Worm (Caenorhabditis elegans) whole organism, L2 larva: ENCODE results near the gene Y110A2AL.4.

Experiments used
- C34F6.9 ChIP-seq: fragments of 150-350 bp; optimal IDR thresholded peaks from 2 replicates; lab custom pipeline; 2014; ENCODE audit warnings: missing biosample characterization, missing genetic modification characterization
- aly-2 ChIP-seq: fragments of 150-350 bp; optimal IDR thresholded peaks from 2 replicates; lab custom pipeline; 2014; ENCODE audit warnings: missing biosample characterization, missing genetic modification characterization
- ama-1 ChIP-seq: fragments of 150-350 bp; optimal IDR thresholded peaks from 2 replicates; lab custom pipeline; 2018; ENCODE audit warnings: inconsistent platforms
- lin-11 ChIP-seq: fragments of 150-350 bp; sonication (generic microtip); optimal IDR thresholded peaks from 2 replicates; lab custom pipeline; 2014; ENCODE audit warnings: missing biosample characterization, missing genetic modification characterization, inconsistent platforms, mixed read lengths
- skn-1 ChIP-seq: sonication (generic microtip); optimal IDR thresholded peaks from 2 replicates; lab custom pipeline; 2017; ENCODE audit warnings: missing biosample characterization, missing genetic modification characterization
- unc-62 ChIP-seq: fragments of 150-350 bp; optimal IDR thresholded peaks from 2 replicates; lab custom pipeline; 2014; ENCODE audit warnings: missing biosample characterization, missing genetic modification reagents, missing genetic modification characterization
- ztf-4 ChIP-seq: fragments of 150-350 bp; optimal IDR thresholded peaks from 2 replicates; lab custom pipeline; 2014; ENCODE audit warnings: missing biosample characterization, missing genetic modification characterization

DNA sequence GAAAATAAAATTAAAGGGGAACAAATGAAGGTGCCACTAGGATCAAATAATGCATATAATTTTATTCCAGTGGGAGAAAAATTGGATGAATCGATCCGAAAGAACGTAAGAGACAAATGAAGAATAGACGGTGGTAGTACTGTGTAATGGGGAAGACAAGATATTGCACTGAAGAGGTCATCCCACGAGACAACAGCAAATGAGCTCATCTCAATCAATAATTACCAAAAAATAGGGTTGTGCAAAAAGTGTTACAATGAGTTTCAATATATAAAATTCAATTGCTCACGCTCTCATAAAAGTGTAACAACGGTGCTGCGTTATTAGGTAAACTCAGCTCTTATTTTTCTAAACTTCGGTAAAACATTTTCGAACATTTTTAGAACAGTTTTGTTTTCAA is 2.3 kb upstream of the Y110A2AL.4 start, which contains the start of gene K12H6.7:
- no peak for TF ChIP-seq skn-1 (tag; lab: Kevin White, UChicago)
- no peak for TF ChIP-seq ztf-4
- TF ChIP-seq aly-2: no peak
- no peak for TF ChIP-seq ama-1 (lab: Kevin White, UChicago)
- no peak for TF ChIP-seq lin-11 (tag; lab: Kevin White, UChicago)
- TF ChIP-seq C34F6.9 (tag; lab: Kevin White, UChicago): no peak
- no peak for TF ChIP-seq unc-62 (GFP tag; lab: Kevin White, UChicago)
